Worm (Caenorhabditis elegans) whole organism, young adult: Measurements from ENCODE around the gene mnr-1.

Source experiments
- B0336.3 ChIP-seq: fragments of 200-800 bp; sonication (Bioruptor generic); IDR thresholded peaks from 2 replicates; pipeline ENCODE4 v1.3.6; 2022; ENCODE audit warnings: missing genetic modification characterization, missing compliant biosample characterization
- C06A6.2 ChIP-seq: fragments of 200-800 bp; sonication (Bioruptor generic); conservative IDR thresholded peaks from 2 replicates; pipeline ENCODE4 v1.3.6; 2022; ENCODE audit warnings: missing genetic modification characterization, missing compliant biosample characterization
- F33H1.4 ChIP-seq: fragments of 200-800 bp; sonication (Bioruptor generic); IDR thresholded peaks from 2 replicates; pipeline ENCODE4 v1.3.6; 2022; ENCODE audit warnings: missing genetic modification reagents, missing genetic modification characterization, missing compliant biosample characterization
- F37B4.10 ChIP-seq: fragments of 200-800 bp; sonication (Bioruptor generic); IDR thresholded peaks from 2 replicates; pipeline ENCODE4 v1.3.6; 2022; ENCODE audit warnings: missing genetic modification characterization, missing compliant biosample characterization
- K11D2.4 ChIP-seq: fragments of 200-800 bp; sonication (Bioruptor generic); IDR thresholded peaks from 2 replicates; pipeline ENCODE4 v1.3.6; 2022; ENCODE audit warnings: missing genetic modification reagents, missing genetic modification characterization, missing compliant biosample characterization
- K12H6.12 ChIP-seq: fragments of 200-800 bp; sonication (Bioruptor generic); optimal IDR thresholded peaks from 2 replicates; lab custom pipeline; 2018; ENCODE audit warnings: mild to moderate bottlenecking, missing genetic modification characterization, missing compliant biosample characterization
- T07F8.4 ChIP-seq: sonication (generic microtip); optimal IDR thresholded peaks from 2 replicates; lab custom pipeline; 2016; ENCODE audit warnings: mild to moderate bottlenecking, missing genetic modification characterization, moderate library complexity, missing compliant biosample characterization
- Y79H2A.3 ChIP-seq: fragments of 200-800 bp; sonication (Bioruptor generic); conservative IDR thresholded peaks from 2 replicates; pipeline ENCODE4 v1.3.6; 2022; ENCODE audit warnings: missing genetic modification reagents, missing genetic modification characterization, missing compliant biosample characterization
- Y95B8A.8 ChIP-seq: fragments of 200-800 bp; sonication (Bioruptor generic); IDR thresholded peaks from 2 replicates; pipeline ENCODE4 v1.3.6; 2022; ENCODE audit warnings: missing genetic modification reagents, missing genetic modification characterization, missing compliant biosample characterization
- ama-1 ChIP-seq, 3 experiments: fragments of 150-350 bp in 1 of 3; sonication (generic microtip) in 2 of 3; optimal IDR thresholded peaks; 2 replicates each; lab custom pipeline; 2014 to 2018; ENCODE audit warnings: missing biosample characterization in 2 of 3, missing genetic modification characterization in 2 of 3, missing genetic modification reagents in 2 of 3
- aptf-2 ChIP-seq: fragments of 200-800 bp; sonication (Bioruptor generic); conservative IDR thresholded peaks from 2 replicates; pipeline ENCODE4 v1.3.6; 2022; ENCODE audit warnings: missing genetic modification reagents, missing genetic modification characterization, missing compliant biosample characterization
- attf-5 ChIP-seq: fragments of 200-800 bp; sonication (Bioruptor generic); optimal IDR thresholded peaks from 2 replicates; lab custom pipeline; 2018; ENCODE audit warnings: mild to moderate bottlenecking, missing genetic modification characterization, missing compliant biosample characterization
- attf-6 ChIP-seq: fragments of 200-800 bp; sonication (Bioruptor generic); IDR thresholded peaks from 2 replicates; pipeline ENCODE4 v1.3.6; 2022; ENCODE audit warnings: missing genetic modification reagents, missing genetic modification characterization, missing compliant biosample characterization
- bed-1 ChIP-seq: fragments of 200-800 bp; sonication (Bioruptor generic); IDR thresholded peaks from 2 replicates; pipeline ENCODE4 v1.3.6; 2022; ENCODE audit warnings: missing genetic modification reagents, missing genetic modification characterization, missing compliant biosample characterization
- ceh-40 ChIP-seq: fragments of 200-800 bp; sonication (Bioruptor generic); IDR thresholded peaks from 2 replicates; pipeline ENCODE4 v1.3.6; 2022; ENCODE audit warnings: missing genetic modification characterization, missing compliant biosample characterization
- ceh-79 ChIP-seq: sonication (generic microtip); optimal IDR thresholded peaks from 2 replicates; lab custom pipeline; 2017; ENCODE audit warnings: mild to moderate bottlenecking, missing genetic modification characterization, missing compliant biosample characterization
- dox-1 ChIP-seq: fragments of 200-800 bp; sonication (Bioruptor generic); IDR thresholded peaks from 2 replicates; pipeline ENCODE4 v1.3.6; 2022; ENCODE audit warnings: missing genetic modification reagents, missing genetic modification characterization, missing compliant biosample characterization
- egrh-3 ChIP-seq: fragments of 200-800 bp; sonication (Bioruptor generic); IDR thresholded peaks from 2 replicates; pipeline ENCODE4 v1.3.6; 2022; ENCODE audit warnings: missing genetic modification reagents, missing genetic modification characterization, missing compliant biosample characterization
- hmg-1.2 ChIP-seq: fragments of 200-800 bp; sonication (Bioruptor generic); IDR thresholded peaks from 2 replicates; pipeline ENCODE4 v1.3.6; 2022; ENCODE audit warnings: missing genetic modification reagents, missing genetic modification characterization, missing compliant biosample characterization
- hrde-1 ChIP-seq: sonication (generic microtip); optimal IDR thresholded peaks from 2 replicates; lab custom pipeline; 2016; ENCODE audit warnings: missing genetic modification characterization, mild to moderate bottlenecking, missing compliant biosample characterization, moderate library complexity, missing genotype, missing genetic modification reagents, borderline replicate concordance
- hsf-1 ChIP-seq: fragments of 200-800 bp; sonication (Bioruptor generic); IDR thresholded peaks from 2 replicates; pipeline ENCODE4 v1.3.6; 2022; ENCODE audit warnings: missing genetic modification reagents, missing genetic modification characterization, missing compliant biosample characterization
- lag-1 ChIP-seq: fragments of 200-800 bp; sonication (Bioruptor generic); IDR thresholded peaks from 2 replicates; pipeline ENCODE4 v1.3.6; 2022; ENCODE audit warnings: missing genetic modification reagents, missing genetic modification characterization, missing compliant biosample characterization
- lin-35 ChIP-seq, 3 experiments: fragments of 150-350 bp in 2 of 3; sonication (generic microtip) in 1 of 3; optimal IDR thresholded peaks; 2 replicates each; lab custom pipeline; 2014 to 2018; ENCODE audit warnings: missing biosample characterization in 3 of 3, missing genetic modification characterization in 3 of 3, missing genetic modification reagents in 3 of 3
- lin-54 ChIP-seq: fragments of 200-800 bp; sonication (Bioruptor generic); optimal IDR thresholded peaks from 2 replicates; lab custom pipeline; 2018; ENCODE audit warnings: mild to moderate bottlenecking, missing genetic modification characterization, missing compliant biosample characterization
- lsy-27 ChIP-seq: sonication (generic microtip); optimal IDR thresholded peaks from 2 replicates; lab custom pipeline; 2017; ENCODE audit warnings: missing genetic modification characterization, mild to moderate bottlenecking, missing compliant biosample characterization, antibody characterized with exemption, missing genotype, borderline replicate concordance; ENCODE audit not compliant: insufficient read depth
- madf-3 ChIP-seq: fragments of 200-800 bp; sonication (Bioruptor generic); IDR thresholded peaks from 2 replicates; pipeline ENCODE4 v1.3.6; 2022; ENCODE audit warnings: missing genetic modification reagents, missing genetic modification characterization, missing compliant biosample characterization
- mes-4 ChIP-seq: sonication (generic microtip); optimal IDR thresholded peaks from 2 replicates; lab custom pipeline; 2016; ENCODE audit warnings: missing genotype, missing genetic modification characterization, missing compliant biosample characterization
- mxl-1 ChIP-seq: sonication (generic microtip); optimal IDR thresholded peaks from 2 replicates; lab custom pipeline; 2016; ENCODE audit warnings: missing genetic modification characterization, missing compliant biosample characterization
- nfya-2 ChIP-seq: fragments of 200-800 bp; sonication (Bioruptor generic); IDR thresholded peaks from 2 replicates; pipeline ENCODE4 v1.3.6; 2022; ENCODE audit warnings: missing genetic modification reagents, missing genetic modification characterization, missing compliant biosample characterization
- nfyb-1 ChIP-seq: fragments of 200-800 bp; sonication (Bioruptor generic); IDR thresholded peaks from 2 replicates; pipeline ENCODE4 v1.3.6; 2022; ENCODE audit warnings: missing genetic modification reagents, missing genetic modification characterization, missing compliant biosample characterization
- nhr-27 ChIP-seq: fragments of 200-800 bp; sonication (Bioruptor generic); optimal IDR thresholded peaks from 2 replicates; lab custom pipeline; 2018; ENCODE audit warnings: mild to moderate bottlenecking, missing genetic modification characterization, moderate library complexity, missing compliant biosample characterization
- pbrm-1 ChIP-seq: fragments of 200-800 bp; sonication (Bioruptor generic); IDR thresholded peaks from 2 replicates; pipeline ENCODE4 v1.3.6; 2022; ENCODE audit warnings: missing genetic modification reagents, missing genetic modification characterization, missing compliant biosample characterization
- rpc-1 ChIP-seq, 2 experiments: fragments of 150-350 bp in 1 of 2; sonication (generic microtip) in 1 of 2; optimal IDR thresholded peaks; 2 replicates each; lab custom pipeline; 2014 to 2018; ENCODE audit warnings: missing biosample characterization in 1 of 2, missing genetic modification characterization in 1 of 2, missing genetic modification reagents in 1 of 2, missing genotype in 1 of 2
- sdz-38 ChIP-seq: sonication (generic microtip); optimal IDR thresholded peaks from 2 replicates; lab custom pipeline; 2016; ENCODE audit warnings: missing genotype, missing genetic modification characterization, missing compliant biosample characterization
- tbp1 ChIP-seq: fragments of 200-800 bp; sonication (Bioruptor generic); optimal IDR thresholded peaks from 2 replicates; lab custom pipeline; 2018; ENCODE audit warnings: mild to moderate bottlenecking, missing genetic modification characterization, missing compliant biosample characterization
- xnd-1 ChIP-seq: sonication (generic microtip); optimal IDR thresholded peaks from 2 replicates; lab custom pipeline; 2016; ENCODE audit warnings: missing genotype, missing genetic modification reagents, missing genetic modification characterization, missing compliant biosample characterization
- zfh-2 ChIP-seq: fragments of 200-800 bp; sonication (Bioruptor generic); conservative IDR thresholded peaks from 2 replicates; pipeline ENCODE4 v1.3.6; 2022; ENCODE audit warnings: missing genetic modification reagents, missing genetic modification characterization, missing compliant biosample characterization
- zim-3 ChIP-seq: sonication (generic microtip); optimal IDR thresholded peaks from 2 replicates; lab custom pipeline; 2017; ENCODE audit warnings: mild to moderate bottlenecking, missing genetic modification characterization, moderate library complexity, missing compliant biosample characterization
- ztf-18 ChIP-seq: sonication (generic microtip); optimal IDR thresholded peaks from 2 replicates; lab custom pipeline; 2016; ENCODE audit warnings: missing genotype, mild to moderate bottlenecking, missing genetic modification characterization, missing compliant biosample characterization
- ztf-22 ChIP-seq: fragments of 200-800 bp; sonication (Bioruptor generic); optimal IDR thresholded peaks from 2 replicates; lab custom pipeline; 2018; ENCODE audit warnings: mild to moderate bottlenecking, missing genetic modification characterization, moderate library complexity, missing compliant biosample characterization
- ztf-26 ChIP-seq: sonication (generic microtip); optimal IDR thresholded peaks from 2 replicates; lab custom pipeline; 2017; ENCODE audit warnings: missing genetic modification characterization, missing compliant biosample characterization
- ztf-6 ChIP-seq: fragments of 200-800 bp; sonication (Bioruptor generic); IDR thresholded peaks from 2 replicates; pipeline ENCODE4 v1.3.6; 2022; ENCODE audit warnings: missing genetic modification reagents, missing genetic modification characterization, missing compliant biosample characterization

Gene mnr-1

DNA sequence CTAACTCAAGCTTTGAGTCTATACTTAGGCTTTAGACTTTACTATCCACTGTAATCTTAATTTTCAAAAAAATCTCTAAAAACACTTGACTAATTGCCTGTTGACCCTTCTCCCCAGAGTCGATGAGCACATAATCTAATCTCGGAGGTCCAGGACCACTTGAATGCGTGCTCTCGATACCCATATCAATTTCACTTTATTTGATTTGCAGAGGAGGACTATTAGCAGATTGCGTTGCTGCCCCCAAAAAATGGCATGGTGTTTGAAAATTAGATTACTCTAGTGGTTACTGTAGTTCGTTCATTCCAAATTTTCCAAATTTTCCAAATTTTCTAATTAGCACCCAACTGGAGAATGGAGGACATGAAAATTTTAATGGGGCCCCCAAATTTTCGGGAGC lies 9.0 kb upstream of the mnr-1 start:
- TF ChIP-seq Y95B8A.8 (GFP tag; lab: Robert Waterston, UW), result no peak
- no peak for TF ChIP-seq nfyb-1 (GFP tag; lab: Robert Waterston, UW)
- no peak for TF ChIP-seq zfh-2
- TF ChIP-seq xnd-1 (tag; lab: Kevin White, UChicago), result no peak
- no peak for TF ChIP-seq F33H1.4 (GFP tag; lab: Robert Waterston, UW)
- TF ChIP-seq lin-54, result no peak
- TF ChIP-seq hrde-1 (tag; lab: Kevin White, UChicago), result no peak
- no peak for TF ChIP-seq ztf-18 (tag; lab: Kevin White, UChicago)
- TF ChIP-seq ztf-22 (GFP tag; lab: Kevin White, UChicago), result no peak

DNA sequence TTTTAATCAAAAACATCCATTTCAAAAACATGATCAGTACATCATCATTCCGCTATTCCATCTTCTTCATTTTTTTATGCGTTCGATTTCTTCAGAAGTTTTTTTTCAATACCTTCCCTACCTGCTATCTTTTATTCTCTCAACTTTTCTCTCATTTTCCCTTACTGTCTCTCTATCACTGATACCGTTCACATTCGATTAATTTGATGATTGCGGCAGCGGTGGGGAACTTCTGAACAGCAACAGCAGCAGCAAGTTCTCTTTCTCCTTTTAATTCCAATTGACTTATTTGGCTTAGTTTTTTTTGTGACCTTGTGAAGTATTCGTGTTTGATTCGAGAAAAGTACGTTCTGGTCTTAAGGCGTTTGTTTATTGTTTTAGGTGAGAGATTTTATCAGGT lies 5.6 kb upstream of the mnr-1 start:
- no peak for TF ChIP-seq mxl-1 (tag; lab: Kevin White, UChicago)
- no peak for TF ChIP-seq sdz-38 (tag; lab: Kevin White, UChicago)
- TF ChIP-seq ceh-40 (GFP tag; lab: Robert Waterston, UW), result no peak
- TF ChIP-seq ztf-26 (tag; lab: Kevin White, UChicago), result no peak
- no peak for TF ChIP-seq mes-4 (tag; lab: Kevin White, UChicago)
- no peak for TF ChIP-seq hsf-1 (GFP tag; lab: Robert Waterston, UW)
- TF ChIP-seq C06A6.2 (GFP tag; lab: Robert Waterston, UW), result no peak
- TF ChIP-seq, all 124 proteins: peak for 0

DNA sequence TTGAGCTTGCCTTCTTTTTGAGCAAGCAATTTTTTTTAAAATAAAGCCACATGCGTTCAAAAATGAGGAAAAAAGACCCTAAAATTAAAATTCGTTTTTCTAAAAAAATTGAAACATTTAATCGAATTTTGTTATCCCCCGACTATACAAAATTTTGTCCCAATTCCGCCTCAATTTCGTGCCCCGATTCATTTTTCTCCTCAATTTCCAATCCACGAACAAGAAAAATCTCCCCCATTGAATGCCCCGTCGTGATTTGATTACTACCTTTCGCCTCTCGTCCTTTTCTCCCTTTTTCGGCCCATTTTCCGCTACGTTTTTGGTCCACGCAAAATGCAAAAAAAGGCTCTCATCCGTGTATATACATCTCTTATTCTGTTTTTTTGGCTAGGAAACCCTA lies 2.5 kb upstream of the mnr-1 start:
- no peak for TF ChIP-seq ceh-79 (tag; lab: Kevin White, UChicago)
- no peak for TF ChIP-seq K11D2.4
- no peak for TF ChIP-seq T07F8.4 (tag; lab: Kevin White, UChicago)
- TF ChIP-seq ztf-6 (GFP tag; lab: Robert Waterston, UW), result no peak
- TF ChIP-seq sdz-38 (tag; lab: Kevin White, UChicago), result no peak
- TF ChIP-seq nfya-2 (GFP tag; lab: Robert Waterston, UW), result no peak
- no peak for TF ChIP-seq Y79H2A.3
- TF ChIP-seq zim-3, result no peak
- no peak for TF ChIP-seq aptf-2 (GFP tag; lab: Robert Waterston, UW)
- TF ChIP-seq attf-5 (GFP tag; lab: Kevin White, UChicago), result no peak
- no peak for TF ChIP-seq madf-3 (GFP tag; lab: Robert Waterston, UW)
- TF ChIP-seq B0336.3 (GFP tag; lab: Robert Waterston, UW), result no peak
- TF ChIP-seq tbp1, result no peak
- TF ChIP-seq ama-1 (optimal IDR thresholded peaks at IDR 0.05; lab: Kevin White, UChicago), result no peak
- no peak for TF ChIP-seq ama-1 (GFP tag; optimal IDR thresholded peaks at IDR 0.05; lab: Kevin White, UChicago)
- TF ChIP-seq mxl-1 (tag; lab: Kevin White, UChicago), result no peak
- TF ChIP-seq attf-6 (GFP tag; lab: Robert Waterston, UW), result no peak
- TF ChIP-seq lag-1, result no peak
- no peak for TF ChIP-seq hmg-1.2 (GFP tag; lab: Robert Waterston, UW)
- TF ChIP-seq K12H6.12 (tag; lab: Kevin White, UChicago), result no peak
- no peak for TF ChIP-seq rpc-1 (optimal IDR thresholded peaks at IDR 0.05; lab: Kevin White, UChicago)
- TF ChIP-seq rpc-1 (tag; optimal IDR thresholded peaks at IDR 0.05; lab: Kevin White, UChicago), result no peak

DNA sequence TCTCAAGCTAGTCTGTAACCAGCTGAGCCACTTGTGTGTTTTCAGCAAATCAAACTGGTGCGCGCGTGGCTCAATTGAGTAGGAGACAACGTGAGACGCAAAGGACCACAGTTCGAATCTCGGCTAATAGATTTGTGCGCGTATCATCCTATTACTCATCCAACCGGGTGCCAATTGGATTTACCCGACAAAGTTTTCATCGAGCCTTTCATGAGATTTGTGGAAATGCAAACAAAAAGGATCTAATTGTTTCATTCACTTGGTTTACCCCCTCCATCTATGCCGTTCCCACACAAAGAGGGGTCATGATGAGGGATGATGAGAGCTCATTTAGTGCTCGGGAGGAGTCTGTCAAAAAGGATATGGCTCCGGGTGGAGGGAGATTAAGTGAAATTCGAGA lies 724 bp downstream of the mnr-1 start:
- TF ChIP-seq bed-1 (GFP tag; lab: Robert Waterston, UW), result 0 out of 2 replicates have a peak, but pooled peaks have one; percentile 50
- no peak for TF ChIP-seq F37B4.10 (GFP tag; lab: Robert Waterston, UW)
- no peak for TF ChIP-seq lin-35 (GFP tag; optimal IDR thresholded peaks at IDR 0.05; lab: Kevin White, UChicago)
- TF ChIP-seq pbrm-1 (GFP tag; lab: Robert Waterston, UW), result no peak
- no peak for TF ChIP-seq rpc-1 (optimal IDR thresholded peaks at IDR 0.05; lab: Kevin White, UChicago)
- peak; percentile 27 for TF ChIP-seq rpc-1 (tag; optimal IDR thresholded peaks at IDR 0.05; lab: Kevin White, UChicago)
- no peak for TF ChIP-seq dox-1 (GFP tag; lab: Robert Waterston, UW)
- TF ChIP-seq lsy-27, result no peak
- TF ChIP-seq Y79H2A.3, result no peak
- no peak for TF ChIP-seq sdz-38 (tag; lab: Kevin White, UChicago)
- no peak for TF ChIP-seq egrh-3 (GFP tag; lab: Robert Waterston, UW)
- TF ChIP-seq hrde-1 (tag; lab: Kevin White, UChicago), result no peak
- TF ChIP-seq nhr-27, result no peak
- TF ChIP-seq, all 124 proteins: peak for 2
